Worm (Caenorhabditis elegans) whole organism, L4/young adult: Measurements from ENCODE around the gene clec-212.

Experiments used
- dao-5 ChIP-seq: sonication (generic microtip); optimal IDR thresholded peaks from 2 replicates; lab custom pipeline; 2016; ENCODE audit warnings: missing genotype, missing genetic modification characterization, moderate library complexity, missing compliant biosample characterization
- him-1 ChIP-seq: sonication (generic microtip); optimal IDR thresholded peaks from 2 replicates; lab custom pipeline; 2016; ENCODE audit warnings: missing genotype, missing genetic modification reagents, missing genetic modification characterization, missing compliant biosample characterization

- no peak for TF ChIP-seq dao-5 (tag; lab: Kevin White, UChicago)
- no peak for TF ChIP-seq him-1 (tag; lab: Kevin White, UChicago)
These were observed 47.9 kb upstream of the clec-212 start, which contains the start of gene C50E3.15 for ce11 chrV:7618114-7618513.
